Fruit fly (Drosophila melanogaster): Measurements from ENCODE around the gene CG2126.

The CG2126 gene

dm6 chr3R:31725486-31726227 lies 50.8 kb downstream of the CG2126 start (continued):
- TF ChIP-seq Med (GFP tag) (peak; percentile 63), bbx (GFP tag; IDR thresholded peaks at IDR 0.05; ENCODE audit: partially characterized antibody) (peak; percentile 26; the same call in 1 of the 2 replicates), lab (GFP tag; optimal IDR thresholded peaks at IDR 0.05) (no peak), Adf1 (GFP tag; IDR thresholded peaks at IDR 0.05) (peak; percentile 86), ato (GFP tag; IDR thresholded peaks at IDR 0.05; ENCODE audit: partially characterized antibody) (no peak), HmgZ (tag; optimal IDR thresholded peaks at IDR 0.05) (no peak), br (optimal IDR thresholded peaks at IDR 0.05) (no peak), CG14667 (GFP tag; IDR thresholded peaks at IDR 0.05) (no peak), emc (GFP tag; optimal IDR thresholded peaks at IDR 0.05) (no peak), unc-4 (GFP tag; IDR thresholded peaks at IDR 0.05; ENCODE audit: partially characterized antibody) (no peak), sens (GFP tag) (peak; percentile 65), CG12769 (tag; optimal IDR thresholded peaks at IDR 0.05) (no peak), wdn (GFP tag; IDR thresholded peaks at IDR 0.05) (no peak), D19A (tag; optimal IDR thresholded peaks at IDR 0.05) (no peak), CG8924 (tag; optimal IDR thresholded peaks at IDR 0.05) (no peak), crc (GFP tag; optimal IDR thresholded peaks at IDR 0.05) (no peak), sqz (GFP tag; optimal IDR thresholded peaks at IDR 0.05) (peak; percentile 4), Opbp (GFP tag; IDR thresholded peaks at IDR 0.05; ENCODE audit: partially characterized antibody) (0 out of 3 replicates have a peak, but pooled peaks have one; percentile 28), ttk (GFP tag; IDR thresholded peaks at IDR 0.05) (peak; percentile 79), gce (GFP tag; IDR thresholded peaks at IDR 0.05) (0 out of 3 replicates have a peak, but pooled peaks have one; percentile 31), CG4617 (GFP tag; optimal IDR thresholded peaks at IDR 0.05; ENCODE audit: borderline replicate concordance) (no peak), gcm2 (GFP tag; optimal IDR thresholded peaks at IDR 0.05) (no peak), prd (optimal IDR thresholded peaks at IDR 0.05) (no peak), prd (GFP tag; IDR thresholded peaks at IDR 0.05) (0 out of 3 replicates have a peak, but pooled peaks have one; percentile 11), YL-1 (GFP tag; optimal IDR thresholded peaks at IDR 0.05) (no peak), ftz-f1 (GFP tag; optimal IDR thresholded peaks at IDR 0.05) (no peak), gro (GFP tag; optimal IDR thresholded peaks at IDR 0.05) (no peak), CG10274 (GFP tag; optimal IDR thresholded peaks at IDR 0.05) (no peak), shn (GFP tag; optimal IDR thresholded peaks at IDR 0.05) (no peak), h (optimal IDR thresholded peaks at IDR 0.05) (no peak), tap (tag; optimal IDR thresholded peaks at IDR 0.05) (no peak), CG10462 (GFP tag; optimal IDR thresholded peaks at IDR 0.05) (peak; percentile 9), tll (GFP tag; optimal IDR thresholded peaks at IDR 0.05) (peak in 1 of 2 experiments; percentile 41), NC2α (GFP tag; optimal IDR thresholded peaks at IDR 0.05) (no peak), Fer2 (tag; optimal IDR thresholded peaks at IDR 0.05) (no peak), CG9727 (GFP tag; optimal IDR thresholded peaks at IDR 0.05) (no peak), lilli (GFP tag; optimal IDR thresholded peaks at IDR 0.05) (no peak), CG17912 (GFP tag; optimal IDR thresholded peaks at IDR 0.05) (no peak), CG2712 (tag; optimal IDR thresholded peaks at IDR 0.05) (peak; percentile 16), maf-S (GFP tag; optimal IDR thresholded peaks at IDR 0.05) (no peak), CG18619 (GFP tag; optimal IDR thresholded peaks at IDR 0.05) (no peak), vvl (GFP tag; IDR thresholded peaks at IDR 0.05) (no peak), CG9932 (GFP tag; IDR thresholded peaks at IDR 0.05) (no peak), amos (GFP tag; IDR thresholded peaks at IDR 0.05; ENCODE audit: partially characterized antibody) (no peak), CG10321 (GFP tag; IDR thresholded peaks at IDR 0.05) (no peak), CG8944 (GFP tag; optimal IDR thresholded peaks at IDR 0.05) (no peak), zen (tag; optimal IDR thresholded peaks at IDR 0.05) (no peak), jigr1 (GFP tag; IDR thresholded peaks at IDR 0.05) (no peak), bsh (GFP tag; optimal IDR thresholded peaks at IDR 0.05) (no peak), CG8290 (GFP tag; optimal IDR thresholded peaks at IDR 0.05) (no peak), CG8290 (tag; optimal IDR thresholded peaks at IDR 0.05) (peak; percentile 9 to 34)

Measured in whole organism, embryonic.